Fruit fly (Drosophila melanogaster) whole organism, embryonic: ENCODE data around the gene aru.

Experiments
- CG11560 ChIP-seq: fragments of 200-800 bp; sonication (Bioruptor generic); IDR thresholded peaks from 3 replicates; pipeline ENCODE4 v1.3.6; 2022; ENCODE audit warnings: missing biosample characterization, missing genetic modification characterization
- CG4360 ChIP-seq: fragments of 200-800 bp; sonication (Bioruptor generic); IDR thresholded peaks from 2 replicates; pipeline ENCODE4 v1.3.6; 2022; ENCODE audit warnings: missing biosample characterization, missing genetic modification characterization
- CG6854 ChIP-seq: fragments of 200-800 bp; sonication (Bioruptor generic); optimal IDR thresholded peaks from 3 replicates; lab custom pipeline; 2017; ENCODE audit warnings: missing biosample characterization, mild to moderate bottlenecking, missing genetic modification characterization
- jumu ChIP-seq: fragments of 200-800 bp; sonication (Bioruptor generic); optimal IDR thresholded peaks from 3 replicates; lab custom pipeline; 2016; ENCODE audit warnings: missing biosample characterization, missing genetic modification characterization

DNA sequence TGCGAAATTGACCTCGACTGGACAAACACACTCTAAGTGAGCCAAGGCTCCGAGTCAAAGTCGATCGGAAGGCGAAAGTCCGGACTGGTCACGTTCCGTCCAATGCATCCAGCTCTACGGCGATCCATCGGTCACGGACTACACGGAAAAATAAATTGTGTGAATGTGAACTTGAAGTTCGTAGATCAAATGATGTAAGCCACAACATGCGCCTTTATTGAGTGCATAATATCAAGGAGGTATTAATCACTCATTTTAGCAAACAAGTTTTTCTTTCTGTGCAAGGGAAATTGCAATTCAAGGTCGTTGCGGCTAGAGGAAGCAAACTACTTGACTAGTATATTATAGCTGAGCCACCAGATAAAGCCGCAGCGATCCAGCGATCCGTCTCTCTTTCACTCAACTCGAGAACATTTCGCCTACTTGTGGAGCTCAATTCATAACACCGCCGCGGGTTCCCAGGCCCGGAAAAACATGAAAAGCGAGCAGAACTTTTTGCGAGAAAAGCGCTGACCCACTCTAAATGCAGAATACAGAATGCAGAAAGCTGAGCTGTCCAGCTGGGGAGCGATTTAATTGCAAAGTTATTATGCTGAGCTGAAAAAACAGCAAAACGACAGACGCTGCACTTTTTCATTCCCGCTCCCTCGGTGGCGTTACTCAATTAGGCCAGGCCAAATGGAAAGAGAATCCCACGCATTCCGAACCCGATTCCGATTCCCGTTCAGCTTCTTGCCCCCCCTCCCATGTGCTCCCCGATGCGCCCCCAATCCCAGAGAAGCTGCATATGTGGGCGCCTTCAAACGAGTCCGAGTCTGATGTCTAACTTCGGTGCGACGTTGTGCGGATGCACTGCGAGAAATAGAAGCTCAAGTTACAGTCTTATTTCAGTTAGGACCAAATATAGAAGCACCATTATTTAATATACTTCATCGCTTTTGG is 24.0 kb downstream of the aru start:
- TF ChIP-seq CG4360, result no peak
- TF ChIP-seq CG6854 (GFP tag; lab: Kevin White, UChicago), result no peak
- TF ChIP-seq CG11560 (tag; lab: Robert Waterston, UW), result no peak
- no peak for TF ChIP-seq jumu (GFP tag; lab: Kevin White, UChicago)
